Worm (Caenorhabditis elegans): ENCODE data around the gene aass-1.
A peak's percentile ranks its signal among the peaks of the same experiment; 100 is the strongest.

aass-1 gene

DNA sequence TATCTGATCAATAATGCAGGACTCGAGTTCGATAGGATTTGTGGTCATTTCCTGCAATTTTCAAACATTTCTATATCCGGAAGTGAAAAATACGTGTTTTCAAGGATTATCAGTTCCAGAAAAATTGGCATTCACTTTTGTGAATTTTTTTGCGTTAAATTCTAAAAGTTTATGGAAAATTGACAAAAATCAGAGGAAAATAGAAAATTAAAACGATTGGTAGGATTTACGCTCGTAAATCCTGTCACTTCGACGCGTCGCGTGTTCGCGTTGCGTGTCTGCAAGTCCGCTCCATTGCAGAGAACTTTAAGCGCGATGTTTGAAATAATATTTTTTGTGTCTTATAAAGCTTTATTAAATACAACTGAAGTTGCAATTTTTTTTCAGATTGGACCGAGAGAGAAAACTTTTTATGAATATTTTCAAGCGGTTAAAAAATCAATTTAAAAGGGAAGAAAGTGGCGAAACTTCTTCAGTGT, 10.5 kb downstream of the aass-1 start, which contains the start of gene rcat-1 (continued):
- TF ChIP-seq attf-4 (tag; optimal IDR thresholded peaks at IDR 0.05) (no peak), skn-1 (tag; optimal IDR thresholded peaks at IDR 0.05) (no peak), zip-2 (tag; optimal IDR thresholded peaks at IDR 0.05) (no peak), unc-62 (GFP tag; optimal IDR thresholded peaks at IDR 0.05 in 1 of 2) (peak in 1 of 2 experiments; percentile 49), unc-62 (tag; optimal IDR thresholded peaks at IDR 0.05) (no peak), ztf-7 (tag; optimal IDR thresholded peaks at IDR 0.05) (peak; percentile 22), cey-2 (tag; optimal IDR thresholded peaks at IDR 0.05; ENCODE audit: borderline replicate concordance, insufficient read depth) (no peak), zag-1 (tag; optimal IDR thresholded peaks at IDR 0.05) (no peak), mep-1 (tag; optimal IDR thresholded peaks at IDR 0.05) (peak; percentile 74), mxl-3 (GFP tag; optimal IDR thresholded peaks at IDR 0.05) (no peak), daf-16 (GFP tag; optimal IDR thresholded peaks at IDR 0.05) (no peak), daf-16 (tag; optimal IDR thresholded peaks at IDR 0.05) (no peak), ceh-20 (GFP tag; IDR thresholded peaks at IDR 0.05) (no peak), lsy-2 (tag; optimal IDR thresholded peaks at IDR 0.05) (peak; percentile 29 to 90), nhr-28 (tag; optimal IDR thresholded peaks at IDR 0.05) (peak; percentile 47), tag-97 (GFP tag; IDR thresholded peaks at IDR 0.05) (no peak), dve-1 (tag; optimal IDR thresholded peaks at IDR 0.05; ENCODE audit: insufficient read depth) (peak; percentile 83), dpl-1 (GFP tag; optimal IDR thresholded peaks at IDR 0.05) (peak; percentile 95), F26F4.8 (GFP tag; conservative IDR thresholded peaks at IDR 0.05) (no peak), fos-1 (tag; optimal IDR thresholded peaks at IDR 0.05) (no peak), nhr-48 (tag; optimal IDR thresholded peaks at IDR 0.05) (no peak), gei-8 (GFP tag; optimal IDR thresholded peaks at IDR 0.05) (no peak), ZK546.5 (tag; optimal IDR thresholded peaks at IDR 0.05) (no peak), mes-2 (tag; optimal IDR thresholded peaks at IDR 0.05; ENCODE audit: poor library complexity, severe bottlenecking) (peak; percentile 92), tra-1 (GFP tag; IDR thresholded peaks at IDR 0.05) (no peak), arid-1 (GFP tag; conservative IDR thresholded peaks at IDR 0.05) (no peak), zip-11 (GFP tag; IDR thresholded peaks at IDR 0.05) (no peak), F10B5.3 (tag; optimal IDR thresholded peaks at IDR 0.05) (no peak), snpc-1.2 (GFP tag; IDR thresholded peaks at IDR 0.05) (no peak), Y48G9A.11 (GFP tag; IDR thresholded peaks at IDR 0.05) (no peak), nhr-11 (tag; optimal IDR thresholded peaks at IDR 0.05) (peak; percentile 73), unc-39 (tag; optimal IDR thresholded peaks at IDR 0.05) (no peak), ztf-11 (tag; optimal IDR thresholded peaks at IDR 0.05) (no peak), dmd-6 (GFP tag; IDR thresholded peaks at IDR 0.05) (no peak), ces-1 (GFP tag; optimal IDR thresholded peaks at IDR 0.05) (no peak), egl-43 (GFP tag; IDR thresholded peaks at IDR 0.05) (no peak), nhr-237 (tag; optimal IDR thresholded peaks at IDR 0.05) (no peak), ceh-62 (tag; optimal IDR thresholded peaks at IDR 0.05) (no peak), aha-1 (tag) (no peak), lin-13 (GFP tag; optimal IDR thresholded peaks at IDR 0.05) (peak; percentile 71), hlh-30 (tag; optimal IDR thresholded peaks at IDR 0.05; ENCODE audit: insufficient read depth) (peak; percentile 88), fkh-10 (GFP tag; optimal IDR thresholded peaks at IDR 0.05) (no peak), T20F7.1 (GFP tag; optimal IDR thresholded peaks at IDR 0.05) (no peak), nhr-77 (tag; optimal IDR thresholded peaks at IDR 0.05) (peak; percentile 85), madf-5 (GFP tag; IDR thresholded peaks at IDR 0.05) (no peak), dmd-8 (GFP tag; IDR thresholded peaks at IDR 0.05) (no peak), lin-38 (GFP tag; IDR thresholded peaks at IDR 0.05) (peak; percentile 95), Y105C5A.15 (GFP tag; IDR thresholded peaks at IDR 0.05) (no peak), nhr-42 (GFP tag; IDR thresholded peaks at IDR 0.05) (no peak), R02D3.7 (tag; optimal IDR thresholded peaks at IDR 0.05) (peak; percentile 100), nhr-10 (tag; optimal IDR thresholded peaks at IDR 0.05) (no peak), nhr-25 (tag; optimal IDR thresholded peaks at IDR 0.05; ENCODE audit: borderline replicate concordance, insufficient read depth) (peak; percentile 40), daf-8 (GFP tag; IDR thresholded peaks at IDR 0.05) (no peak)
